Fruit fly (Drosophila melanogaster): ENCODE data around the gene CG10747.
A peak's percentile ranks its signal among the peaks of the same experiment; 100 is the strongest.

Gene CG10747

DNA sequence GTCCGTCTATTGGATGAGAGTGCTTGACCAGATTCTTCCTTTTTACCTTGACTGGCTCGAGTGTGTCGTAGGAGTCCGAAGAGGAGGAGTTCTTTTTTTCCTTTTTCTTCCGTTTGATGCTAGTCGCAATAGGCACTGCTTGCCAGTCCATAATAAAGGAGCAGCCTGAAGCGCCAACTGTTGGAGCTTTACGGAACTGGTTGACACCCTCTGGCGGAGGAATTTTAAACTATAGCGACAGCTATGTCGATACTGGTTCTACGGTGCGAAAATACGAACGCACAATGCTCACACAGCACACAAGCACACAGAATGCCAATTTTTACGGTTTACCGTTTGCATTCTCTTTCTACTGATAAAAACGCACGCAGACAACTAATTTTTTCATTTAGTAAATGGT lies 15.4 kb upstream of the CG10747 start:
- TF ChIP-seq cnc (optimal IDR thresholded peaks at IDR 0.05) = no peak
- TF ChIP-seq toe (GFP tag; optimal IDR thresholded peaks at IDR 0.05) = no peak
- peak; percentile 31 for TF ChIP-seq CG1620 (GFP tag; optimal IDR thresholded peaks at IDR 0.05)
- TF ChIP-seq pad (GFP tag; optimal IDR thresholded peaks at IDR 0.05) = peak; percentile 44

dm6 chr2L:20104526-20104925 lies 13.4 kb upstream of the CG10747 start:
- TF ChIP-seq CG11617 (GFP tag; optimal IDR thresholded peaks at IDR 0.05) (no peak), CG5204 (GFP tag; optimal IDR thresholded peaks at IDR 0.05) (no peak), CG12768 (GFP tag; optimal IDR thresholded peaks at IDR 0.05) (no peak), kay (GFP tag; ENCODE audit: borderline replicate concordance) (no peak), ovo (GFP tag; optimal IDR thresholded peaks at IDR 0.05) (no peak), Mnt (GFP tag; optimal IDR thresholded peaks at IDR 0.05) (peak; percentile 11), cic (GFP tag; optimal IDR thresholded peaks at IDR 0.05) (no peak), bab1 (GFP tag; optimal IDR thresholded peaks at IDR 0.05) (peak; percentile 36), Hr96 (GFP tag; optimal IDR thresholded peaks at IDR 0.05) (no peak), CG14711 (tag; optimal IDR thresholded peaks at IDR 0.05) (no peak), pad (GFP tag; optimal IDR thresholded peaks at IDR 0.05) (no peak), CG1620 (GFP tag; optimal IDR thresholded peaks at IDR 0.05) (peak; percentile 41), cnc (optimal IDR thresholded peaks at IDR 0.05) (no peak), tj (GFP tag; optimal IDR thresholded peaks at IDR 0.05) (no peak), Crg-1 (GFP tag; optimal IDR thresholded peaks at IDR 0.05) (no peak), CG7045 (GFP tag; optimal IDR thresholded peaks at IDR 0.05) (no peak), CG33017 (tag; optimal IDR thresholded peaks at IDR 0.05) (no peak), Clk (GFP tag; optimal IDR thresholded peaks at IDR 0.05) (no peak), toe (GFP tag; optimal IDR thresholded peaks at IDR 0.05) (no peak), CG7101 (tag; optimal IDR thresholded peaks at IDR 0.05) (no peak)

dm6 chr2L:20104050-20104449 lies 12.9 kb upstream of the CG10747 start, which contains the start of gene CG13970:
Gene CG13970, minus strand, starts transcription at chr2L:20104150.
- no peak for TF ChIP-seq cic (GFP tag; optimal IDR thresholded peaks at IDR 0.05)
- TF ChIP-seq CG5204 (GFP tag; optimal IDR thresholded peaks at IDR 0.05) = no peak
- TF ChIP-seq Clk (GFP tag; optimal IDR thresholded peaks at IDR 0.05) = no peak
- peak; percentile 70 for TF ChIP-seq kay (GFP tag; ENCODE audit: borderline replicate concordance)

dm6 chr2L:20098194-20098593 lies 7.0 kb upstream of the CG10747 start:
- TF ChIP-seq kay (GFP tag; ENCODE audit: borderline replicate concordance) = no peak
- TF ChIP-seq ovo (GFP tag; optimal IDR thresholded peaks at IDR 0.05) = no peak
- TF ChIP-seq CG14711 (tag; optimal IDR thresholded peaks at IDR 0.05) = no peak
- TF ChIP-seq bab1 (GFP tag; optimal IDR thresholded peaks at IDR 0.05) = no peak
- TF ChIP-seq CG33017 (tag; optimal IDR thresholded peaks at IDR 0.05) = no peak
- TF ChIP-seq cnc (optimal IDR thresholded peaks at IDR 0.05) = no peak
- no peak for TF ChIP-seq CG1620 (GFP tag; optimal IDR thresholded peaks at IDR 0.05)
- peak; percentile 37 for TF ChIP-seq CG11617 (GFP tag; optimal IDR thresholded peaks at IDR 0.05)
- no peak for TF ChIP-seq CG5204 (GFP tag; optimal IDR thresholded peaks at IDR 0.05)
- TF ChIP-seq CG7101 (tag; optimal IDR thresholded peaks at IDR 0.05) = peak; percentile 71
- TF ChIP-seq Hr96 (GFP tag; optimal IDR thresholded peaks at IDR 0.05) = peak; percentile 1
- no peak for TF ChIP-seq CG7045 (GFP tag; optimal IDR thresholded peaks at IDR 0.05)
- TF ChIP-seq tj (GFP tag; optimal IDR thresholded peaks at IDR 0.05) = peak; percentile 11
- peak; percentile 9 for TF ChIP-seq CG12768 (GFP tag; optimal IDR thresholded peaks at IDR 0.05)
- peak; percentile 9 for TF ChIP-seq toe (GFP tag; optimal IDR thresholded peaks at IDR 0.05)
- TF ChIP-seq Clk (GFP tag; optimal IDR thresholded peaks at IDR 0.05) = no peak
- no peak for TF ChIP-seq Mnt (GFP tag; optimal IDR thresholded peaks at IDR 0.05)
- TF ChIP-seq pad (GFP tag; optimal IDR thresholded peaks at IDR 0.05) = no peak
- peak; percentile 72 for TF ChIP-seq cic (GFP tag; optimal IDR thresholded peaks at IDR 0.05)
- no peak for TF ChIP-seq Crg-1 (GFP tag; optimal IDR thresholded peaks at IDR 0.05)

DNA sequence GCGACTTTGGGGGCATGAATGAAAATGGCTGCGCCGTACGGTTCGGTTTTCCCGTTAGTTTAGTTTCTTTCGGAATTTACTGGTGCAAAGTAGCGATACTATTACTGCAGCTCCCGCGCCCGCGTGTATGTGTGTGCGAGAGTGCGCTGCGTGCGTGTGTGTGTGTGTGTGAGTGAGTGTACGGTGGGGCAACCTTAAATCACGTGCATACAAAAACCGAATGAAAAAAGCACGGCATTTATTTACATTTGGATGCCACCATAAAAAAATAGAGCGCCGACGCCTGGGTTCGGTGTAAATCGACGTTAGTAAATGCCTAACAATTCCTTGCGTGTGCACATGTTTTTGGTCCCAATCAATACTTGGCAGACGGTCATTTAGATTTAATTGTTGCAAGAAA lies 6.6 kb upstream of the CG10747 start:
- no peak for TF ChIP-seq CG11617 (GFP tag; optimal IDR thresholded peaks at IDR 0.05)
- TF ChIP-seq Mnt (GFP tag; optimal IDR thresholded peaks at IDR 0.05) = peak; percentile 60
- peak; percentile 21 for TF ChIP-seq CG12768 (GFP tag; optimal IDR thresholded peaks at IDR 0.05)

DNA sequence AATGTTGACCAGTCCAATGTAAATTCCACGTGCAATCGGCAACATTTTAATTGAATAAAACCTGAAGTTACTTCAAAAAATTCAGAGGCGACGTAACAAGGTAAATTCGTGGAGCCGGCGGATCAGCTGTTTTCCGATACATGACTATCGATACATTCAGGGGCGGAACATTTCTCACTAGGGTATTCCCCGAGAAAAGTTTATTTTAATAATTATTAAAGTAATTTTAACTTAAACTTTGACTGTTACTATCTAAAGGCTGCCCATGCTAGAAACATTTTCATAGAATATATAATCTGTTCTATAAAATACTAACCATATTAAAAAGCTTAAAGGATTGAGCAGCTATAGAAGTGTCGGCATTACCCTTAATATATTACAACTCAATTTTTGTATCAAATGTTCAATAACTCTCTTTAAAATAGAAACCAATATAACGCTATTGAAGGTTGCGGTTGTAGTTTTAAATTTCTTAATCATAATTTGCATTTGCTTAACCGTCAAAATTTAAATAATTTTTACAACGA lies 6.0 kb upstream of the CG10747 start, which contains the start of the genes mRpS18B and Kua:
mRpS18B (minus strand) TSS at position 149 of the 527 bp plus-strand sequence.
Kua (plus strand) TSS at position 477 of the 527 bp plus-strand sequence.
- TF ChIP-seq CG7045 (GFP tag; optimal IDR thresholded peaks at IDR 0.05) (no peak), Clk (GFP tag; optimal IDR thresholded peaks at IDR 0.05) (no peak), cnc (optimal IDR thresholded peaks at IDR 0.05) (no peak), kay (GFP tag; ENCODE audit: borderline replicate concordance) (no peak), tj (GFP tag; optimal IDR thresholded peaks at IDR 0.05) (no peak), CG14711 (tag; optimal IDR thresholded peaks at IDR 0.05) (peak; percentile 55), bab1 (GFP tag; optimal IDR thresholded peaks at IDR 0.05) (peak; percentile 24), CG11617 (GFP tag; optimal IDR thresholded peaks at IDR 0.05) (peak; percentile 41), Crg-1 (GFP tag; optimal IDR thresholded peaks at IDR 0.05) (peak; percentile 3), cic (GFP tag; optimal IDR thresholded peaks at IDR 0.05) (no peak), pad (GFP tag; optimal IDR thresholded peaks at IDR 0.05) (peak; percentile 24), CG7101 (tag; optimal IDR thresholded peaks at IDR 0.05) (peak; percentile 64), CG33017 (tag; optimal IDR thresholded peaks at IDR 0.05) (peak; percentile 44), CG5204 (GFP tag; optimal IDR thresholded peaks at IDR 0.05) (peak; percentile 18), CG1620 (GFP tag; optimal IDR thresholded peaks at IDR 0.05) (no peak), toe (GFP tag; optimal IDR thresholded peaks at IDR 0.05) (peak; percentile 46), Mnt (GFP tag; optimal IDR thresholded peaks at IDR 0.05) (peak; percentile 23), ovo (GFP tag; optimal IDR thresholded peaks at IDR 0.05) (no peak), CG12768 (GFP tag; optimal IDR thresholded peaks at IDR 0.05) (no peak), Hr96 (GFP tag; optimal IDR thresholded peaks at IDR 0.05) (no peak)
